Fruit fly (Drosophila melanogaster) S2 (cell line): ENCODE measurements around the gene ChLD3.

Source experiments
- CG8478 ChIP-seq: fragments of >200 bp; optimal IDR thresholded peaks from 2 replicates; lab custom pipeline; 2018
- CTCF ChIP-seq, 2 experiments: fragments of >200 bp; optimal IDR thresholded peaks; 2 replicates each; lab custom pipeline; 2018

DNA sequence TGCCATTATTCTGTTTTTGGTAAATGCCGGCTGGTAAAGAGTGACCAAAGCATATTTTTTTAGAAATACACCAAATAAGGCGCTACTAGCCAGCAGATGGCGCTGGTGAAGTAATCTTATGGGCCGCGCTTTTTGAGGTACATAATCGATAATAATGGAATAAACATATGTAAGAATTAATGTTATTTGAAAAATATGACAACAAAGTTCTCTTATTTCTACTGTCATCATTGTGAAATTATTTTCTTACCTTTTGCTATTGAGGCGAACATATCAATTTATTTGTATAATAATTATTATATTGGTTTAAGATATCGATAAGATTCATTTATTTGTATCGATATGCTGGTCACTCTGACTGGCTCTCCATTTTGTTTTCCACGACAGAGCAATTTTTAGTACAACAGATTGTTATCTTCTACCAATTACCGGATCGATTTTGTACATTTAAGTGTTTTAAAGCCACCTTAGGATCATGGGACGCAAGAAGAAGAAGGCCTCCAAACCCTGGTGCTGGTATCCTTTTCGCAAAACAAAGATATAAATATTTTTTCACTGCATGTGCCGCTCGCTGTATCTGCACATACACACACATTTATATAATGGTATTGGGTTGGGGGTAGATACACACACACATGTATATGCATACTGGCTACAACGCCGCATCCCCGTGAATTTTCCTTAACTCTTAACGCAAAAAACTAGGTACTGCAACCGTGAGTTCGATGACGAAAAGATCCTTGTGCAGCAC is 4.6 kb downstream of the ChLD3 start, which contains the start of the genes LSm7 and BuGZ:
- peak; percentile 83 to 89 for TF ChIP-seq CTCF (optimal IDR thresholded peaks at IDR 0.05; lab: Kevin White, UChicago)
- no peak for TF ChIP-seq CG8478 (lab: Kevin White, UChicago)
